Fruit fly (Drosophila melanogaster) whole organism, wandering third instar larva: ENCODE data around the gene Paics.

Experiments used
- CG9705 ChIP-seq: fragments of 200-800 bp; sonication (Bioruptor generic); optimal IDR thresholded peaks from 2 replicates; lab custom pipeline; 2018; ENCODE audit warnings: missing biosample characterization, mild to moderate bottlenecking, missing genetic modification characterization
- CrebA ChIP-seq: fragments of 200-800 bp; sonication (Bioruptor generic); optimal IDR thresholded peaks from 2 replicates; lab custom pipeline; 2016; ENCODE audit warnings: missing biosample characterization, mild to moderate bottlenecking, missing genetic modification characterization, borderline replicate concordance
- jim ChIP-seq: fragments of 175-275, 200-325 bp; sonication (Bioruptor generic); optimal IDR thresholded peaks from 2 replicates; lab custom pipeline; 2016; ENCODE audit warnings: missing biosample characterization, mild to moderate bottlenecking, missing genetic modification characterization
- lola ChIP-seq: fragments of >200 bp; optimal IDR thresholded peaks from 2 replicates; lab custom pipeline; 2017; ENCODE audit warnings: missing biosample characterization, missing genetic modification characterization

dm6 chrX:12723332-12723731, 37.1 kb downstream of the Paics start:
- TF ChIP-seq lola (no peak), CG9705 (GFP tag; lab: Kevin White, UChicago) (no peak), jim (GFP tag; lab: Kevin White, UChicago) (no peak), CrebA (GFP tag; lab: Kevin White, UChicago) (peak; percentile 84)
